Fruit fly (Drosophila melanogaster) S2 (cell line): ENCODE measurements around the gene CG14455.
A peak's percentile ranks its signal among the peaks of the same experiment; 100 is the strongest.
"Not testable (repeated sequence)": the region's sequence is repeated elsewhere in the genome, so short reads cannot be mapped to it uniquely, and the experiment has no call there.

ENCODE experiments used
- CG8478 ChIP-seq: fragments of >200 bp; optimal IDR thresholded peaks from 2 replicates; lab custom pipeline; 2018
- CTCF ChIP-seq, 2 experiments: fragments of >200 bp; optimal IDR thresholded peaks; 2 replicates each; lab custom pipeline; 2018

CG14455 gene

dm6 chr3L:22686987-22687386 lies at the start of gene CG14455, which contains the start of gene CG14456:
CG14455 (minus strand) TSS chr3L:22687087.
CG14456 (plus strand) TSS chr3L:22687222.
- no peak for TF ChIP-seq CG8478 (lab: Kevin White, UChicago)
- no peak for TF ChIP-seq CTCF (optimal IDR thresholded peaks at IDR 0.05; lab: Kevin White, UChicago)

- TF ChIP-seq CTCF (optimal IDR thresholded peaks at IDR 0.05; lab: Kevin White, UChicago) (no peak), CG8478 (lab: Kevin White, UChicago) (no peak)
These were observed 46.7 kb upstream of the CG14455 start for dm6 chr3L:22733607-22734006.

- no peak for TF ChIP-seq CG8478 (lab: Kevin White, UChicago)
- TF ChIP-seq CTCF (optimal IDR thresholded peaks at IDR 0.05; lab: Kevin White, UChicago): no peak
These were observed 44.5 kb upstream of the CG14455 start for dm6 chr3L:22731393-22731792.

dm6 chr3L:22729466-22729865 lies 42.6 kb upstream of the CG14455 start, which contains the start of gene CG32454:
CG32454 (plus strand) TSS chr3L:22729766.
- TF ChIP-seq CG8478 (lab: Kevin White, UChicago): no peak
- no peak for TF ChIP-seq CTCF (optimal IDR thresholded peaks at IDR 0.05; lab: Kevin White, UChicago)

dm6 chr3L:22727739-22728335 lies 41.0 kb upstream of the CG14455 start, which contains the start of the genes CG14450 and CG11367:
CG14450 (minus strand) TSS chr3L:22727789.
CG11367 (plus strand) TSS chr3L:22728111.
- TF ChIP-seq CTCF (optimal IDR thresholded peaks at IDR 0.05; lab: Kevin White, UChicago) (no peak), CG8478 (lab: Kevin White, UChicago) (no peak)

- TF ChIP-seq CTCF (optimal IDR thresholded peaks at IDR 0.05; lab: Kevin White, UChicago) (no peak), CG8478 (lab: Kevin White, UChicago) (no peak)
These were observed 37.3 kb upstream of the CG14455 start for dm6 chr3L:22724046-22724771.

dm6 chr3L:22721991-22722390 lies 35.1 kb upstream of the CG14455 start, which contains the start of gene CG14451:
CG14451 (minus strand) TSS chr3L:22722091.
- no peak for TF ChIP-seq CG8478 (lab: Kevin White, UChicago)
- TF ChIP-seq CTCF (optimal IDR thresholded peaks at IDR 0.05; lab: Kevin White, UChicago): no peak

- not testable (repeated sequence) for TF ChIP-seq CG8478 (lab: Kevin White, UChicago); CTCF (optimal IDR thresholded peaks at IDR 0.05; lab: Kevin White, UChicago)
These were observed 33.9 kb upstream of the CG14455 start, which contains the start of gene mael for dm6 chr3L:22720694-22721270. mael (plus strand) TSS chr3L:22721203.

- TF ChIP-seq CTCF (optimal IDR thresholded peaks at IDR 0.05; lab: Kevin White, UChicago): peak; percentile 24 to 48
- no peak for TF ChIP-seq CG8478 (lab: Kevin White, UChicago)
These were observed 30.4 kb upstream of the CG14455 start, which contains the start of the genes ArfGAP3 and CG32452 for dm6 chr3L:22717137-22717767. ArfGAP3 (minus strand) TSS chr3L:22717577. CG32452 (plus strand) TSS chr3L:22717728.

- TF ChIP-seq CG8478 (lab: Kevin White, UChicago): no peak
- TF ChIP-seq CTCF (optimal IDR thresholded peaks at IDR 0.05; lab: Kevin White, UChicago): peak; percentile 70 to 82
These were observed 26.7 kb upstream of the CG14455 start for dm6 chr3L:22713605-22714004.

dm6 chr3L:22711855-22712254 lies 25.0 kb upstream of the CG14455 start, which contains the start of gene CG11370:
CG11370 (plus strand) TSS chr3L:22712155.
- no peak for TF ChIP-seq CG8478 (lab: Kevin White, UChicago)
- no peak for TF ChIP-seq CTCF (optimal IDR thresholded peaks at IDR 0.05; lab: Kevin White, UChicago)

- TF ChIP-seq CTCF (optimal IDR thresholded peaks at IDR 0.05; lab: Kevin White, UChicago) (no peak), CG8478 (lab: Kevin White, UChicago) (no peak)
These were observed 12.2 kb upstream of the CG14455 start, which contains the start of gene CG45116 for dm6 chr3L:22699133-22699532. CG45116 (plus strand) TSS chr3L:22699433.

dm6 chr3L:22696930-22697329 lies 10.0 kb upstream of the CG14455 start, which contains the start of gene CG32453:
CG32453 (plus strand) TSS chr3L:22697230.
- TF ChIP-seq CG8478 (lab: Kevin White, UChicago); CTCF (optimal IDR thresholded peaks at IDR 0.05; lab: Kevin White, UChicago): not testable (repeated sequence)

- TF ChIP-seq CTCF (optimal IDR thresholded peaks at IDR 0.05; lab: Kevin White, UChicago) (no peak), CG8478 (lab: Kevin White, UChicago) (no peak)
These were observed 8.8 kb upstream of the CG14455 start, which contains the start of gene CG14452 for dm6 chr3L:22695653-22696052. CG14452 (plus strand) TSS chr3L:22695953.
